Worm (Caenorhabditis elegans) whole organism, L4 larva: ENCODE data around the gene got-2.2.

Source experiments
- F10B5.3 ChIP-seq: sonication (generic microtip); optimal IDR thresholded peaks from 2 replicates; lab custom pipeline; 2016; ENCODE audit warnings: mild to moderate bottlenecking, missing genetic modification characterization, missing compliant biosample characterization
- F26F4.8 ChIP-seq: fragments of 200-800 bp; sonication (Bioruptor generic); conservative IDR thresholded peaks from 2 replicates; pipeline ENCODE4 v1.3.6; 2022; ENCODE audit warnings: missing genetic modification characterization, missing compliant biosample characterization
- F44E2.7 ChIP-seq: fragments of 200-800 bp; sonication (Bioruptor generic); IDR thresholded peaks from 2 replicates; pipeline ENCODE4 v2.1.2; 2022; ENCODE audit warnings: missing genetic modification characterization, missing compliant biosample characterization
- R02D3.7 ChIP-seq: fragments of 150-350 bp; sonication (generic microtip); optimal IDR thresholded peaks from 3 replicates; lab custom pipeline; 2014; ENCODE audit warnings: missing biosample characterization, missing genetic modification characterization
- T20F7.1 ChIP-seq: fragments of 200-800 bp; sonication (Bioruptor generic); optimal IDR thresholded peaks from 2 replicates; lab custom pipeline; 2018; ENCODE audit warnings: mild to moderate bottlenecking, missing genetic modification characterization, missing compliant biosample characterization
- Y48G9A.11 ChIP-seq: fragments of 200-800 bp; sonication (Bioruptor generic); IDR thresholded peaks from 2 replicates; pipeline ENCODE4 v1.3.6; 2022; ENCODE audit warnings: missing genetic modification reagents, missing genetic modification characterization, missing compliant biosample characterization
- ZK337.2 ChIP-seq: fragments of 200-800 bp; sonication (Bioruptor generic); IDR thresholded peaks from 2 replicates; pipeline ENCODE4 v1.3.6; 2022; ENCODE audit warnings: missing genetic modification reagents, missing genetic modification characterization, missing compliant biosample characterization
- aha-1 ChIP-seq: fragments of 150-350 bp; peaks from one replicate; lab custom pipeline; 2014; ENCODE audit warnings: missing biosample characterization, missing genetic modification characterization
- attf-4 ChIP-seq: sonication (generic microtip); optimal IDR thresholded peaks from 3 replicates; lab custom pipeline; 2017; ENCODE audit warnings: missing biosample characterization, missing genetic modification characterization
- ceh-32 ChIP-seq: sonication (generic microtip); optimal IDR thresholded peaks from 2 replicates; lab custom pipeline; 2016; ENCODE audit warnings: mild to moderate bottlenecking, missing genetic modification characterization, missing compliant biosample characterization; ENCODE audit not compliant: poor library complexity
- ceh-62 ChIP-seq: sonication (generic microtip); optimal IDR thresholded peaks from 2 replicates; lab custom pipeline; 2017; ENCODE audit warnings: missing biosample characterization, missing genetic modification characterization
- ceh-82 ChIP-seq: sonication (generic microtip); optimal IDR thresholded peaks from 2 replicates; lab custom pipeline; 2017; ENCODE audit warnings: missing biosample characterization, missing genetic modification characterization
- cey-2 ChIP-seq: sonication (generic microtip); optimal IDR thresholded peaks from 3 replicates; lab custom pipeline; 2017; ENCODE audit warnings: missing genetic modification characterization, mild to moderate bottlenecking, missing compliant biosample characterization, antibody characterized with exemption, borderline replicate concordance; ENCODE audit not compliant: insufficient read depth
- daf-12 ChIP-seq: fragments of 150-350 bp; optimal IDR thresholded peaks from 2 replicates; lab custom pipeline; 2014; ENCODE audit warnings: missing biosample characterization, missing genetic modification reagents, missing genetic modification characterization
- daf-19 ChIP-seq: fragments of 200-800 bp; sonication (Bioruptor generic); conservative IDR thresholded peaks from 2 replicates; pipeline ENCODE4 v1.3.6; 2022; ENCODE audit warnings: missing genetic modification characterization, missing compliant biosample characterization
- dmd-8 ChIP-seq: fragments of 200-800 bp; sonication (Bioruptor generic); IDR thresholded peaks from 2 replicates; pipeline ENCODE4 v1.3.6; 2022; ENCODE audit warnings: missing genetic modification characterization, missing compliant biosample characterization
- dpl-1 ChIP-seq: fragments of 150-350 bp; optimal IDR thresholded peaks from 2 replicates; lab custom pipeline; 2014; ENCODE audit warnings: missing biosample characterization, missing genetic modification reagents, missing genetic modification characterization
- dve-1 ChIP-seq: sonication (generic microtip); optimal IDR thresholded peaks from 2 replicates; lab custom pipeline; 2017; ENCODE audit warnings: antibody characterized with exemption, mild to moderate bottlenecking, missing genetic modification characterization, missing compliant biosample characterization; ENCODE audit not compliant: insufficient read depth
- egl-27 ChIP-seq: sonication (generic microtip); optimal IDR thresholded peaks from 3 replicates; lab custom pipeline; 2017; ENCODE audit warnings: missing biosample characterization, missing genetic modification reagents, missing genetic modification characterization
- egl-43 ChIP-seq: fragments of 200-800 bp; sonication (Bioruptor generic); IDR thresholded peaks from 2 replicates; pipeline ENCODE4 v1.3.6; 2022; ENCODE audit warnings: missing genetic modification reagents, missing genetic modification characterization, missing compliant biosample characterization
- fkh-10 ChIP-seq: fragments of 150-350 bp; optimal IDR thresholded peaks from 2 replicates; lab custom pipeline; 2014; ENCODE audit warnings: missing biosample characterization, missing genetic modification reagents, missing genetic modification characterization
- fos-1 ChIP-seq: fragments of 150-350 bp; optimal IDR thresholded peaks from 2 replicates; lab custom pipeline; 2014; ENCODE audit warnings: missing biosample characterization, missing genetic modification characterization
- hlh-30 ChIP-seq: sonication (generic microtip); optimal IDR thresholded peaks from 2 replicates; lab custom pipeline; 2017; ENCODE audit warnings: antibody characterized with exemption, mild to moderate bottlenecking, missing genetic modification characterization, missing compliant biosample characterization; ENCODE audit not compliant: insufficient read depth
- hmg-1.1 ChIP-seq: fragments of 200-800 bp; sonication (Bioruptor generic); IDR thresholded peaks from 2 replicates; pipeline ENCODE4 v1.3.6; 2022; ENCODE audit warnings: missing genetic modification reagents, missing genetic modification characterization, missing compliant biosample characterization
- lim-7 ChIP-seq: fragments of 200-800 bp; sonication (Bioruptor generic); IDR thresholded peaks from 2 replicates; pipeline ENCODE4 v1.3.6; 2022; ENCODE audit warnings: missing genetic modification characterization, missing compliant biosample characterization
- lin-13 ChIP-seq: fragments of 150-350 bp; optimal IDR thresholded peaks from 2 replicates; lab custom pipeline; 2014; ENCODE audit warnings: missing biosample characterization, missing genetic modification reagents, missing genetic modification characterization
- lin-29 ChIP-seq: fragments of 200-800 bp; sonication (Bioruptor generic); IDR thresholded peaks from 2 replicates; pipeline ENCODE4 v1.3.6; 2022; ENCODE audit warnings: missing genetic modification reagents, missing genetic modification characterization, missing compliant biosample characterization
- lin-39 ChIP-seq: fragments of 150-350 bp; optimal IDR thresholded peaks from 2 replicates; lab custom pipeline; 2014; ENCODE audit warnings: missing biosample characterization, missing genetic modification reagents, missing genetic modification characterization
- lsy-2 ChIP-seq, 2 experiments: fragments of 150-350 bp in 1 of 2; sonication (generic microtip) in 1 of 2; optimal IDR thresholded peaks; 2 replicates each; lab custom pipeline; 2014 to 2017; ENCODE audit warnings: missing biosample characterization in 2 of 2, missing genetic modification characterization in 2 of 2
- madf-5 ChIP-seq, 2 experiments: fragments of 200-800 bp; sonication (Bioruptor generic); IDR thresholded peaks; 2 replicates each; pipeline ENCODE4 v1.3.6; 2022; ENCODE audit warnings: missing compliant biosample characterization in 2 of 2, missing genetic modification characterization in 2 of 2
- madf-9 ChIP-seq: fragments of 200-800 bp; sonication (Bioruptor generic); conservative IDR thresholded peaks from 2 replicates; pipeline ENCODE4 v1.3.6; 2022; ENCODE audit warnings: missing genetic modification reagents, missing genetic modification characterization, missing compliant biosample characterization
- mdl-1 ChIP-seq, 2 experiments: fragments of 150-350 bp in 1 of 2; sonication (generic microtip) in 1 of 2; optimal IDR thresholded peaks; 2 replicates each; lab custom pipeline; 2014 to 2017; ENCODE audit warnings: missing biosample characterization in 2 of 2, missing genetic modification characterization in 2 of 2
- mxl-2 ChIP-seq: fragments of 200-800 bp; sonication (Bioruptor generic); conservative IDR thresholded peaks from 2 replicates; pipeline ENCODE4 v1.3.6; 2022; ENCODE audit warnings: missing genetic modification reagents, missing genetic modification characterization, missing compliant biosample characterization
- mxl-3 ChIP-seq: fragments of 200-800 bp; sonication (Bioruptor generic); optimal IDR thresholded peaks from 2 replicates; lab custom pipeline; 2018; ENCODE audit warnings: mild to moderate bottlenecking, missing genetic modification characterization, missing compliant biosample characterization
- nhr-11 ChIP-seq: fragments of 150-350 bp; optimal IDR thresholded peaks from 2 replicates; lab custom pipeline; 2014; ENCODE audit warnings: missing biosample characterization, missing genetic modification characterization
- nhr-111 ChIP-seq: fragments of 200-800 bp; sonication (Bioruptor generic); optimal IDR thresholded peaks from 2 replicates; lab custom pipeline; 2018; ENCODE audit warnings: mild to moderate bottlenecking, missing genetic modification characterization, missing compliant biosample characterization
- nhr-42 ChIP-seq: fragments of 200-800 bp; sonication (Bioruptor generic); IDR thresholded peaks from 2 replicates; pipeline ENCODE4 v1.3.6; 2022; ENCODE audit warnings: missing genetic modification characterization, missing compliant biosample characterization
- nhr-48 ChIP-seq: sonication (generic microtip); optimal IDR thresholded peaks from 2 replicates; lab custom pipeline; 2016; ENCODE audit warnings: mild to moderate bottlenecking, missing genetic modification characterization, missing compliant biosample characterization
- nhr-76 ChIP-seq: fragments of 150-350 bp; optimal IDR thresholded peaks from 2 replicates; lab custom pipeline; 2014; ENCODE audit warnings: missing biosample characterization, missing genetic modification characterization
- nhr-77 ChIP-seq: fragments of 150-350 bp; optimal IDR thresholded peaks from 2 replicates; lab custom pipeline; 2014; ENCODE audit warnings: missing biosample characterization, missing genetic modification characterization
- tag-97 ChIP-seq: fragments of 200-800 bp; sonication (Bioruptor generic); IDR thresholded peaks from 2 replicates; pipeline ENCODE4 v1.3.6; 2022; ENCODE audit warnings: missing genetic modification characterization, missing compliant biosample characterization
- tra-1 ChIP-seq: fragments of 200-800 bp; sonication (Bioruptor generic); IDR thresholded peaks from 2 replicates; pipeline ENCODE4 v1.3.6; 2022; ENCODE audit warnings: missing genetic modification reagents, missing genetic modification characterization, missing compliant biosample characterization
- unc-39 ChIP-seq: sonication (generic microtip); optimal IDR thresholded peaks from 2 replicates; lab custom pipeline; 2017; ENCODE audit warnings: missing biosample characterization, missing genetic modification characterization
- unc-62 ChIP-seq, 3 experiments: fragments of 150-350 bp in 1 of 3; sonication (generic microtip); optimal IDR thresholded peaks in 2 of 3; peaks in 1 of 3; 1 replicate in 1 of 3; 2 replicates in 2 of 3; lab custom pipeline; 2014 to 2017; ENCODE audit warnings: missing biosample characterization in 3 of 3, missing genetic modification characterization in 3 of 3, missing genetic modification reagents in 3 of 3, missing genotype in 1 of 3
- vab-7 ChIP-seq: fragments of 200-800 bp; sonication (Bioruptor generic); IDR thresholded peaks from 2 replicates; pipeline ENCODE4 v1.3.6; 2022; ENCODE audit warnings: missing genetic modification reagents, missing genetic modification characterization, missing compliant biosample characterization
- zag-1 ChIP-seq: fragments of 150-350 bp; optimal IDR thresholded peaks from 2 replicates; lab custom pipeline; 2014; ENCODE audit warnings: missing biosample characterization, missing genetic modification characterization
- zip-11 ChIP-seq: fragments of 200-800 bp; sonication (Bioruptor generic); IDR thresholded peaks from 2 replicates; pipeline ENCODE4 v1.3.6; 2022; ENCODE audit warnings: missing genetic modification characterization, missing compliant biosample characterization

The got-2.2 gene

DNA sequence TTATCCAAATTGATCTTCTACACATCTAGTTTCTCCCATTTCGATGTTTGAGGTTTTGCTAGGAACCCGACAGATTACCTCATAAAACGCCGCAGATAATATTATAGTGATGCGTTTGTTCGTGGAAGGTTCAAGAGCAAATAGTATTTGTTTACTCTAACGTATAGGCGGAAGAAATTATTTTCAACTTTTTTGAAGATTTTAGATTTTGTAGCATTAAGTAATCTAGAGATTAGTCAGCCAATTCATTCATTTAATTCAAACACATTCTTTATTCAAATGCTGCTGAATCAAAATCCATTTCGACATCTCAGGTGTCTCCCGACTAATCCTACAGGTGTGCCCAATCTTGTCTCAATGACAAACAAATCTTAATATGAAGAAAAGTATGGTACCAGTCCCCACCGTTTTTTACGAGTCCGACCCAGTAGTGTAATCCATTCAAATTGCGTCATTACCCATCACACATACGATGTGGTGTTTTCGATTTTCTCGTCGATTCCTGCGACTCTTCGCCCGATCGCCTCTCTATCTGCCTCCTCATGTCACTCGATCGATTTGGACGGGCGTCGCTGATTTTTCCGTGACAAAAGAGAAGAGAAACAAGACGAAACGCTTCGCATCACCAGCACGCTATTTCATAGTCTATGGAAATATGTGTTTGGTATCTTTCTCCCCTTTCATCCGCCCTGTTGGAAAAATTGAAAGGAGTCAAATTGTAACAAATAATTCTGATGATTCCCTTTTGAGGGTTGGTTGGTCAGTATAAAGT is 13.3 kb downstream of the got-2.2 start (continued):
- no peak for TF ChIP-seq tag-97 (GFP tag; lab: Robert Waterston, UW)
- no peak for TF ChIP-seq lin-39 (tag; lab: Kevin White, UChicago)
- TF ChIP-seq madf-5 (GFP tag; IDR thresholded peaks at IDR 0.05; lab: Robert Waterston, UW), result no peak
- no peak for TF ChIP-seq unc-39 (tag; lab: Kevin White, UChicago)
- no peak for TF ChIP-seq lim-7
- no peak for TF ChIP-seq vab-7 (GFP tag; lab: Robert Waterston, UW)
- TF ChIP-seq mdl-1 (tag; optimal IDR thresholded peaks at IDR 0.05; lab: Kevin White, UChicago), result peak in 1 of 2 experiments; percentile 62

DNA sequence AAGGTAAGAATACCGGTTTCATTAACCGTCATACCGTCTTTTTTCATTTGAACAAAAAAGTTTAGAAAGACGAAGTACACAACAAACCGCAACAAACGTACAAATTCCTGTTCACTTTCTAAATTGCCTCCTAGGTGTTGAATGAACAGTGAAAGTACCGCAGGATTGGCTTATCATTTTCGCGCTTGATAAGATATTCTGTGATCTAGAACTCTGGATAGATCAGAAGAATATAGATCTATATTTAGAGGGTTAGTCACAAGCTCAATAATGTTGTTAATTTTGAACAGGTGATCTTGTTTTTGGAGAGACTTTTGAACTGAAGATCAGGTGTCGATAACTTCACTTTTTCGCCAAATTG is 13.9 kb downstream of the got-2.2 start:
- TF ChIP-seq hlh-30, result peak; percentile 25
- TF ChIP-seq nhr-111 (GFP tag; lab: Kevin White, UChicago), result no peak

ce11 chrX:6255561-6255960 is 14.8 kb downstream of the got-2.2 start:
- TF ChIP-seq egl-27 (tag; lab: Kevin White, UChicago) (no peak), attf-4 (tag; lab: Kevin White, UChicago) (no peak), unc-62 (GFP tag; optimal IDR thresholded peaks at IDR 0.05 in 1 of 2; lab: Kevin White, UChicago) (peak in 1 of 2 experiments; percentile 98), unc-62 (tag; optimal IDR thresholded peaks at IDR 0.05; lab: Kevin White, UChicago) (no peak), madf-9 (GFP tag; lab: Robert Waterston, UW) (no peak), egl-43 (0 out of 2 replicates have a peak, but pooled peaks have one; percentile 38), daf-19 (GFP tag; lab: Robert Waterston, UW) (no peak), ceh-32 (tag; lab: Kevin White, UChicago) (no peak), fos-1 (peak; percentile 16), lsy-2 (tag; optimal IDR thresholded peaks at IDR 0.05; lab: Kevin White, UChicago) (peak; percentile 38 to 63), ceh-82 (tag; lab: Kevin White, UChicago) (no peak), nhr-48 (tag; lab: Kevin White, UChicago) (peak; percentile 87), dve-1 (tag; lab: Kevin White, UChicago) (peak; percentile 91), T20F7.1 (GFP tag; lab: Kevin White, UChicago) (peak; percentile 62), tra-1 (peak; percentile 92), nhr-11 (peak; percentile 97), cey-2 (tag; lab: Kevin White, UChicago) (no peak), hmg-1.1 (GFP tag; lab: Robert Waterston, UW) (peak; percentile 50), nhr-76 (tag; lab: Kevin White, UChicago) (no peak), Y48G9A.11 (GFP tag; lab: Robert Waterston, UW) (no peak), zip-11 (GFP tag; lab: Robert Waterston, UW) (no peak), nhr-42 (GFP tag; lab: Robert Waterston, UW) (no peak; the same call in 1 of the 2 replicates), mxl-2 (GFP tag; lab: Robert Waterston, UW) (peak; percentile 76), fkh-10 (no peak), zag-1 (tag; lab: Kevin White, UChicago) (no peak), F26F4.8 (GFP tag; lab: Robert Waterston, UW) (no peak), F44E2.7 (GFP tag; lab: Robert Waterston, UW) (no peak), lin-13 (GFP tag; lab: Kevin White, UChicago) (no peak), dpl-1 (GFP tag; lab: Kevin White, UChicago) (peak; percentile 1), R02D3.7 (tag; lab: Kevin White, UChicago) (no peak), mxl-3 (GFP tag; lab: Kevin White, UChicago) (peak; percentile 92), dmd-8 (GFP tag; lab: Robert Waterston, UW) (no peak), mdl-1 (tag; optimal IDR thresholded peaks at IDR 0.05; lab: Kevin White, UChicago) (peak; percentile 49 to 94), ceh-62 (tag; lab: Kevin White, UChicago) (no peak), daf-12 (no peak), aha-1 (peak; percentile 18), nhr-77 (tag; lab: Kevin White, UChicago) (peak; percentile 78), F10B5.3 (tag; lab: Kevin White, UChicago) (no peak), lin-29 (GFP tag; lab: Robert Waterston, UW) (no peak), ZK337.2 (GFP tag; lab: Robert Waterston, UW) (no peak)
